Worm (Caenorhabditis elegans) whole organism, early embryonic: ENCODE results near the gene ZK622.5.

Experiments used
- F13C5.2 ChIP-seq: sonication (generic microtip); optimal IDR thresholded peaks from 2 replicates; lab custom pipeline; 2017; ENCODE audit warnings: mild to moderate bottlenecking, missing genetic modification characterization, inconsistent platforms, missing compliant biosample characterization
- ceh-13 ChIP-seq: fragments of 200-800 bp; sonication (Bioruptor generic); optimal IDR thresholded peaks from 2 replicates; lab custom pipeline; 2018; ENCODE audit warnings: mild to moderate bottlenecking, missing genetic modification characterization, missing compliant biosample characterization
- ceh-36 ChIP-seq: sonication (generic microtip); optimal IDR thresholded peaks from 2 replicates; lab custom pipeline; 2016; ENCODE audit warnings: missing genetic modification characterization, inconsistent platforms, missing compliant biosample characterization
- hmbx-1 ChIP-seq: sonication (generic microtip); optimal IDR thresholded peaks from 2 replicates; lab custom pipeline; 2016; ENCODE audit warnings: mild to moderate bottlenecking, missing genetic modification characterization, missing compliant biosample characterization
- hnd-1 ChIP-seq: sonication (generic microtip); optimal IDR thresholded peaks from 2 replicates; lab custom pipeline; 2016; ENCODE audit warnings: missing genetic modification characterization, missing compliant biosample characterization
- sea-1 ChIP-seq: fragments of 200-800 bp; sonication (Bioruptor generic); conservative IDR thresholded peaks from 2 replicates; pipeline ENCODE4 v1.3.6; 2022; ENCODE audit warnings: missing genetic modification characterization, missing compliant biosample characterization

- TF ChIP-seq hnd-1 (tag; lab: Kevin White, UChicago) (no peak), ceh-36 (no peak), hmbx-1 (tag; lab: Kevin White, UChicago) (no peak), F13C5.2 (tag; lab: Kevin White, UChicago) (no peak), sea-1 (GFP tag; lab: Robert Waterston, UW) (no peak), ceh-13 (GFP tag; lab: Kevin White, UChicago) (no peak)
Measured at ce11 chrII:5339547-5339946, 50.3 kb downstream of the ZK622.5 start.
